Worm (Caenorhabditis elegans): ENCODE data around the gene sri-65.

DNA sequence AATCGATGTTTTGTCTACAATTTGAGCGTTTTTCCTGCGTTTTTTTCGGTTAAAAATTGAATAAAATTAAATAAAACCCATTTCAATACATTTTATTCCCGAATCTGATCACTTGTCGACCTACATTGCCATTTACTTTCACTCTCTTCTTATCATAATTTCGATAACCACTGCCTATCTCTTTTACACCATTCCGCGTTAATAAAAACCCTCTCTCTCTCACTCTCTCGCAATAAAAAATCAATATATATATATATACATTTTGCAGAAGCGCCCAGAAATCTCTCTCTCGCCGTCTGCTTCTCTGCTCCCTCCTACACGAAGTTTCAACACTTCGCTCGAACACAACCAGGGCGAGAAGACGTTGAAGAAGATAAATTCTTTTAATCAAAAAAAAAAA is 30.9 kb downstream of the sri-65 start, which contains the start of gene pptr-1:
- TF ChIP-seq lin-39 (tag; optimal IDR thresholded peaks at IDR 0.05) (no peak), pag-3 (tag; optimal IDR thresholded peaks at IDR 0.05; ENCODE audit: borderline replicate concordance, insufficient read depth) (no peak), fos-1 (tag; optimal IDR thresholded peaks at IDR 0.05) (no peak), C34B4.2 (tag; optimal IDR thresholded peaks at IDR 0.05) (no peak), dsc-1 (tag; optimal IDR thresholded peaks at IDR 0.05) (no peak)

Measured in whole organism, L1 larva.